Fruit fly (Drosophila melanogaster) whole organism, embryonic: ENCODE data around the gene CG17549.
A peak's percentile ranks its signal among the peaks of the same experiment; 100 is the strongest.

Source experiments
- Blimp-1 ChIP-seq: fragments of 200-800 bp; sonication (Bioruptor generic); optimal IDR thresholded peaks from 3 replicates; lab custom pipeline; 2018; ENCODE audit warnings: missing biosample characterization, missing genetic modification characterization, mild to moderate bottlenecking, moderate library complexity, missing genetic modification reagents
- CG11247 ChIP-seq: fragments of 200-800 bp; sonication (Bioruptor generic); IDR thresholded peaks from 2 replicates; pipeline ENCODE4 v1.3.6; 2022; ENCODE audit warnings: missing biosample characterization, missing genetic modification characterization
- CG12071 ChIP-seq: fragments of 200-800 bp; sonication (Bioruptor generic); optimal IDR thresholded peaks from 3 replicates; lab custom pipeline; 2018; ENCODE audit warnings: missing biosample characterization, mild to moderate bottlenecking, missing genetic modification characterization
- CG12769 ChIP-seq: fragments of 200-800 bp; sonication (Bioruptor generic); optimal IDR thresholded peaks from 2 replicates; lab custom pipeline; 2019; ENCODE audit warnings: missing biosample characterization, mild to moderate bottlenecking, missing genetic modification characterization, moderate library complexity
- CG14860 ChIP-seq: fragments of 200-800 bp; sonication (Bioruptor generic); IDR thresholded peaks from 3 replicates; pipeline ENCODE4 v1.3.6; 2022; ENCODE audit warnings: missing biosample characterization, missing genetic modification characterization; ENCODE audit not compliant: partially characterized antibody
- CG16863 ChIP-seq: fragments of 200-800 bp; sonication (Bioruptor generic); optimal IDR thresholded peaks from 3 replicates; lab custom pipeline; 2016; ENCODE audit warnings: missing biosample characterization, missing genetic modification characterization
- CG17361 ChIP-seq: fragments of 200-800 bp; sonication (Bioruptor generic); IDR thresholded peaks from 3 replicates; pipeline ENCODE4 v1.3.6; 2022; ENCODE audit warnings: missing biosample characterization, missing genetic modification characterization
- CG17385 ChIP-seq: fragments of 200-800 bp; sonication (Bioruptor generic); optimal IDR thresholded peaks from 3 replicates; lab custom pipeline; 2018; ENCODE audit warnings: missing biosample characterization, mild to moderate bottlenecking, missing genetic modification characterization
- CG17802 ChIP-seq: fragments of 200-800 bp; sonication (Bioruptor generic); optimal IDR thresholded peaks from 2 replicates; lab custom pipeline; 2018; ENCODE audit warnings: missing biosample characterization, mild to moderate bottlenecking, missing genetic modification characterization, moderate library complexity
- CG18262 ChIP-seq: fragments of 200-800 bp; optimal IDR thresholded peaks from 3 replicates; lab custom pipeline; 2019; ENCODE audit warnings: missing biosample characterization, mild to moderate bottlenecking, missing genetic modification characterization, moderate library complexity
- CG2129 ChIP-seq: fragments of 200-800 bp; sonication (Bioruptor generic); IDR thresholded peaks from 2 replicates; pipeline ENCODE4 v1.3.6; 2022; ENCODE audit warnings: missing biosample characterization, missing genetic modification characterization; ENCODE audit not compliant: partially characterized antibody
- CG2199 ChIP-seq: fragments of 200-800 bp; sonication (Bioruptor generic); IDR thresholded peaks from 3 replicates; pipeline ENCODE4 v1.3.6; 2022; ENCODE audit warnings: missing biosample characterization, missing genetic modification characterization
- CG2678 ChIP-seq: fragments of 200-800 bp; sonication (Bioruptor generic); optimal IDR thresholded peaks from 3 replicates; lab custom pipeline; 2019; ENCODE audit warnings: missing biosample characterization, mild to moderate bottlenecking, missing genetic modification characterization, moderate library complexity
- CG2712 ChIP-seq: fragments of 200-800 bp; optimal IDR thresholded peaks from 3 replicates; lab custom pipeline; 2019; ENCODE audit warnings: missing biosample characterization, mild to moderate bottlenecking, missing genetic modification characterization, moderate library complexity
- CG30403 ChIP-seq: fragments of 200-800 bp; sonication (Bioruptor generic); optimal IDR thresholded peaks from 3 replicates; lab custom pipeline; 2016; ENCODE audit warnings: missing biosample characterization, missing genetic modification characterization
- CG30431 ChIP-seq: fragments of 200-800 bp; sonication (Bioruptor generic); optimal IDR thresholded peaks from 2 replicates; lab custom pipeline; 2017; ENCODE audit warnings: missing biosample characterization, missing genetic modification characterization
- CG31224 ChIP-seq: fragments of 200-800 bp; sonication (Bioruptor generic); IDR thresholded peaks from 2 replicates; pipeline ENCODE4 v1.3.6; 2022; ENCODE audit warnings: missing biosample characterization, missing genetic modification characterization
- CG31365 ChIP-seq: fragments of 200-800 bp; sonication (Bioruptor generic); optimal IDR thresholded peaks from 2 replicates; lab custom pipeline; 2018; ENCODE audit warnings: missing biosample characterization, mild to moderate bottlenecking, missing genetic modification characterization
- CG4617 ChIP-seq: fragments of 200-800 bp; sonication (Bioruptor generic); optimal IDR thresholded peaks from 3 replicates; lab custom pipeline; 2016; ENCODE audit warnings: missing biosample characterization, missing genetic modification characterization, borderline replicate concordance
- CG6854 ChIP-seq: fragments of 200-800 bp; sonication (Bioruptor generic); optimal IDR thresholded peaks from 3 replicates; lab custom pipeline; 2017; ENCODE audit warnings: missing biosample characterization, mild to moderate bottlenecking, missing genetic modification characterization
- CG9609 ChIP-seq: fragments of 200-800 bp; sonication (Bioruptor generic); optimal IDR thresholded peaks from 3 replicates; lab custom pipeline; 2016; ENCODE audit warnings: missing biosample characterization, missing genetic modification characterization
- CG9876 ChIP-seq: fragments of 200-800 bp; sonication (Bioruptor generic); optimal IDR thresholded peaks from 2 replicates; lab custom pipeline; 2016; ENCODE audit warnings: missing biosample characterization, missing genetic modification characterization
- CrebB ChIP-seq: fragments of 200-800 bp; sonication (Bioruptor generic); optimal IDR thresholded peaks from 3 replicates; lab custom pipeline; 2018; ENCODE audit warnings: missing biosample characterization, mild to moderate bottlenecking, missing genetic modification characterization
- Dfd ChIP-seq, 2 experiments: fragments of >200 bp; optimal IDR thresholded peaks; 2 replicates each; lab custom pipeline; 2017; ENCODE audit warnings: missing biosample characterization in 2 of 2, missing genetic modification characterization in 2 of 2
- Elba2 ChIP-seq: fragments of 200-800 bp; sonication (Bioruptor generic); optimal IDR thresholded peaks from 3 replicates; lab custom pipeline; 2016; ENCODE audit warnings: missing biosample characterization, missing genetic modification characterization
- Gug ChIP-seq: fragments of 200-800 bp; sonication (Bioruptor generic); IDR thresholded peaks from 4 replicates; pipeline ENCODE4 v1.3.6; 2022; ENCODE audit warnings: missing biosample characterization, missing genetic modification characterization
- Hr78 ChIP-seq, 2 experiments: fragments of 200-800 bp in 1 of 2; fragments of >200 bp in 1 of 2; sonication (Bioruptor generic) in 1 of 2; optimal IDR thresholded peaks; 2 replicates each; lab custom pipeline; 2017 to 2019; ENCODE audit warnings: missing biosample characterization in 2 of 2, missing genetic modification characterization in 2 of 2, mild to moderate bottlenecking in 1 of 2, moderate library complexity in 1 of 2
- Med ChIP-seq: fragments of 200-800 bp; sonication (Bioruptor generic); peaks from one replicate; lab custom pipeline; 2016; ENCODE audit warnings: missing biosample characterization, missing genetic modification characterization, mild to moderate bottlenecking, inconsistent platforms, moderate library complexity
- Sox102F ChIP-seq: fragments of 200-800 bp; sonication (Bioruptor generic); optimal IDR thresholded peaks from 2 replicates; lab custom pipeline; 2018; ENCODE audit warnings: missing biosample characterization, mild to moderate bottlenecking, missing genetic modification characterization, moderate library complexity
- Ssrp ChIP-seq: fragments of 200-800 bp; sonication (Bioruptor generic); optimal IDR thresholded peaks from 2 replicates; lab custom pipeline; 2018; ENCODE audit warnings: missing biosample characterization, mild to moderate bottlenecking, missing genetic modification characterization, moderate library complexity
- Trl ChIP-seq, 3 experiments: fragments of >200 bp in 2 of 3; fragments of 200-800 bp in 1 of 3; sonication (Bioruptor generic) in 1 of 3; optimal IDR thresholded peaks; 2 replicates in 1 of 3; 3 replicates in 2 of 3; lab custom pipeline; 2016 to 2017; ENCODE audit warnings: missing biosample characterization in 1 of 3, missing genetic modification characterization in 1 of 3
- Usf ChIP-seq: fragments of 200-800 bp; sonication (Bioruptor generic); optimal IDR thresholded peaks from 2 replicates; lab custom pipeline; 2017; ENCODE audit warnings: missing genotype, missing biosample characterization, missing genetic modification characterization
- chn ChIP-seq: fragments of 200-800 bp; sonication (Bioruptor generic); optimal IDR thresholded peaks from 2 replicates; lab custom pipeline; 2016; ENCODE audit warnings: missing biosample characterization, missing genetic modification characterization
- dmrt99B ChIP-seq: fragments of 200-800 bp; sonication (Bioruptor generic); optimal IDR thresholded peaks from 2 replicates; lab custom pipeline; 2018; ENCODE audit warnings: missing biosample characterization, mild to moderate bottlenecking, missing genetic modification characterization, moderate library complexity
- esg ChIP-seq: fragments of 200-800 bp; sonication (Bioruptor generic); conservative IDR thresholded peaks from 2 replicates; pipeline ENCODE4 v1.3.6; 2022; ENCODE audit warnings: missing biosample characterization, missing genetic modification characterization
- eve ChIP-seq, 2 experiments: fragments of >200 bp; optimal IDR thresholded peaks; 2 replicates each; lab custom pipeline; 2017; ENCODE audit warnings: missing biosample characterization in 2 of 2, missing genetic modification characterization in 2 of 2
- gem ChIP-seq: fragments of 200-800 bp; sonication (Bioruptor generic); optimal IDR thresholded peaks from 2 replicates; lab custom pipeline; 2019; ENCODE audit warnings: missing biosample characterization, mild to moderate bottlenecking, missing genetic modification characterization, moderate library complexity
- grau ChIP-seq: fragments of 200-800 bp; optimal IDR thresholded peaks from 3 replicates; lab custom pipeline; 2019; ENCODE audit warnings: missing biosample characterization, mild to moderate bottlenecking, missing genetic modification characterization, moderate library complexity
- h ChIP-seq: fragments of >200 bp; optimal IDR thresholded peaks from 2 replicates; lab custom pipeline; 2017
- phol ChIP-seq: fragments of 200-800 bp; sonication (Bioruptor generic); optimal IDR thresholded peaks from 3 replicates; lab custom pipeline; 2018; ENCODE audit warnings: missing biosample characterization, mild to moderate bottlenecking, missing genetic modification characterization, moderate library complexity
- schlank ChIP-seq: fragments of 200-800 bp; sonication (Bioruptor generic); optimal IDR thresholded peaks from 2 replicates; lab custom pipeline; 2018; ENCODE audit warnings: missing biosample characterization, mild to moderate bottlenecking, missing genetic modification characterization
- sens ChIP-seq: fragments of 200-800 bp; sonication (Bioruptor generic); peaks from one replicate; lab custom pipeline; 2016; ENCODE audit warnings: missing biosample characterization, missing genetic modification characterization
- slp2 ChIP-seq: fragments of 200-800 bp; sonication (Bioruptor generic); optimal IDR thresholded peaks from 2 replicates; lab custom pipeline; 2016; ENCODE audit warnings: missing biosample characterization, missing genetic modification characterization
- tin ChIP-seq: fragments of 200-800 bp; sonication (Bioruptor generic); optimal IDR thresholded peaks from 3 replicates; lab custom pipeline; 2016; ENCODE audit warnings: missing biosample characterization, missing genetic modification characterization
- trem ChIP-seq: fragments of 200-800 bp; optimal IDR thresholded peaks from 3 replicates; lab custom pipeline; 2019; ENCODE audit warnings: missing biosample characterization, mild to moderate bottlenecking, missing genetic modification characterization, moderate library complexity
- twi ChIP-seq: fragments of 200-800 bp; optimal IDR thresholded peaks from 2 replicates; lab custom pipeline; 2019; ENCODE audit warnings: missing biosample characterization, mild to moderate bottlenecking, missing genetic modification characterization, moderate library complexity
- vnd ChIP-seq: fragments of 200-800 bp; sonication (Bioruptor generic); IDR thresholded peaks from 3 replicates; pipeline ENCODE4 v1.3.6; 2022; ENCODE audit warnings: missing biosample characterization, missing genetic modification characterization; ENCODE audit not compliant: partially characterized antibody
- zen ChIP-seq: fragments of 200-800 bp; sonication (Bioruptor generic); optimal IDR thresholded peaks from 3 replicates; lab custom pipeline; 2018; ENCODE audit warnings: missing biosample characterization, mild to moderate bottlenecking, missing genetic modification characterization, moderate library complexity
- zfh1 ChIP-seq: fragments of 200-800 bp; sonication (Bioruptor generic); IDR thresholded peaks from 3 replicates; pipeline ENCODE4 v1.3.6; 2022; ENCODE audit warnings: missing biosample characterization, missing genetic modification characterization

CG17549 gene

DNA sequence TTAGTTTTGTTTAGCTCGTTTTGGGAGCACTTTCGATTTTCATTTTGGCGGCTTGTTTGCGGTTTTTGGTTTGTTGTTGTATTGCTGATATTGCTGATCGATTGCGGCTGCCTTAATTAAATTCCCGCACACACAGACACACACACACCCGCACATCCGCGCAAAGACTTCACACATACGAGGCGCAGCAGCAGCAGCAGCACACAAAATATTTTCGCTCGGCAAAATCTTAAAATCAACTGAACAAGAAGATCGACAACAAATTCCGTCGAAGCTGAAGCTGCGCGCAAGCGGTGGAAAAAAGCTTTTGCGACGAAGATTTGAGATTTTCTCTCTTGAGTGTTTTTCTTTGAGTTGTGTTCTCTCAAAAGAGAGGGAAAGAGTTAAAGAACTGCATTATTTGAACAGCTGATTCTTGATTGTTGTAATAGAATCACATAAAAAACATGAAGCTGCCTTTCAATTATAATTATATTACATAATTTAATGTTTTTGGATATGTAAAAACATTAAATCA, 24.4 kb upstream of the CG17549 start (continued):
- TF ChIP-seq CG2129 (no peak), CG30431 (GFP tag; lab: Kevin White, UChicago) (no peak), zfh1 (GFP tag; lab: Robert Waterston, UW) (no peak), Trl (optimal IDR thresholded peaks at IDR 0.05; lab: Kevin White, UChicago) (peak; percentile 19 to 34), Trl (GFP tag; optimal IDR thresholded peaks at IDR 0.05; lab: Kevin White, UChicago) (no peak), CG30403 (GFP tag; lab: Kevin White, UChicago) (no peak), CG6854 (GFP tag; lab: Kevin White, UChicago) (no peak), slp2 (GFP tag; lab: Kevin White, UChicago) (no peak), CG11247 (GFP tag; lab: Robert Waterston, UW) (no peak), Dfd (GFP tag; optimal IDR thresholded peaks at IDR 0.05; lab: Kevin White, UChicago) (no peak), zen (no peak), Ssrp (no peak), CrebB (tag; lab: Kevin White, UChicago) (no peak), tin (no peak), CG17802 (tag; lab: Kevin White, UChicago) (no peak), CG16863 (GFP tag; lab: Kevin White, UChicago) (no peak), trem (no peak), CG31365 (tag; lab: Kevin White, UChicago) (no peak), chn (no peak), vnd (no peak), CG2199 (0 out of 3 replicates have a peak, but pooled peaks have one; percentile 19), CG17385 (GFP tag; lab: Kevin White, UChicago) (no peak)
- TF ChIP-seq, all 482 proteins: peak for 15

DNA sequence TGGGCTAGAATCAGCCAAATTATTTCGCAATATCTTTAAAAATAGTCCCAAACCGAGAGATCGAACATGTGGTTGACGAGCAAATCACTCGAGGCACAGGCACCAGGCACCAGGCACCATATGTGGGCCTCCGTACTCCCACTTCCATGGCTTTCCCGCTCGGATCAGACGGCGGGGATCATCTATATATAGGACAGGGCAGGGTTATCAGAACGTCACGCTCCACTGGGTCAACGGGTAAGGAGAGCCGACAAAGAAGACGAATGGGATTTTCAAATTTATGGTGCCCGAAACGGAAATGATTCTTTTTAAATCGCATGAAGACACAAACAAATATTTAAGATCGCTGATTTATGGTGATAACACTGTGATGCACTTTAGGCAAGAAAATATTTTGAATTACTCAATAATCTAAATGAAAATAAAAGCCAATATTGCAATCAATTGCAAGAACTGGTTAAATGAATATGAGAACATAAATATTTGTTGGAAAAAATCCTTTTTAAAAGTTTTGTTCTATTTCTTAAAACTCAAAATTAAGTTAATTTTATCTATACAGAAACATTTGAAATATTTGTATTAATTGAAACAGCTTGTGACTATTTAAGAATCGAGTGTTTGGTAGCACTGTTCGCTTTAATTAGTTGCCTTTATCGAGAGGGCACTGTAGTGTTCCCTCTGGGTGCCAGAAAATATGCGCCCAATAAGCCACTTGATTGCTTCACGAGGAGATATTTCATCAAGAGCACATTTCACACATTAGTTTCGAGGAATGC, 23.4 kb upstream of the CG17549 start:
- peak; percentile 16 for TF ChIP-seq twi (tag; lab: Kevin White, UChicago)
- TF ChIP-seq CG14860 = no peak
- peak; percentile 0 for TF ChIP-seq Med
- TF ChIP-seq CG9876 (GFP tag; lab: Kevin White, UChicago) = no peak
- peak; percentile 77 for TF ChIP-seq grau
- no peak for TF ChIP-seq eve (GFP tag; optimal IDR thresholded peaks at IDR 0.05; lab: Kevin White, UChicago)
- peak; percentile 14 for TF ChIP-seq phol
- no peak for TF ChIP-seq CG9609 (GFP tag; lab: Kevin White, UChicago)
- no peak for TF ChIP-seq Gug (GFP tag; lab: Robert Waterston, UW)
- 0 out of 3 replicates have a peak, but pooled peaks have one; percentile 24 for TF ChIP-seq CG17361 (GFP tag; lab: Robert Waterston, UW)
- TF ChIP-seq Blimp-1 (GFP tag; lab: Kevin White, UChicago) = peak; percentile 3
- TF ChIP-seq Sox102F (GFP tag; lab: Kevin White, UChicago) = peak; percentile 15
- no peak for TF ChIP-seq Usf (GFP tag; lab: Kevin White, UChicago)
- peak; percentile 2 for TF ChIP-seq Elba2
- no peak for TF ChIP-seq CG31224 (GFP tag; lab: Robert Waterston, UW)
- TF ChIP-seq esg (GFP tag; lab: Robert Waterston, UW) = no peak
- peak; percentile 18 for TF ChIP-seq dmrt99B (tag; lab: Kevin White, UChicago)
- TF ChIP-seq CG2712 (tag; lab: Kevin White, UChicago) = peak; percentile 13
- peak; percentile 32 for TF ChIP-seq gem (tag; lab: Kevin White, UChicago)
- no peak for TF ChIP-seq h (lab: Kevin White, UChicago)
- peak; percentile 56 for TF ChIP-seq sens
- peak; percentile 14 for TF ChIP-seq CG18262 (tag; lab: Kevin White, UChicago)
- no peak for TF ChIP-seq CG12071 (GFP tag; lab: Kevin White, UChicago)
- TF ChIP-seq CG12769 = peak; percentile 45
- TF ChIP-seq CG2678 (tag; lab: Kevin White, UChicago) = peak; percentile 9
- TF ChIP-seq Hr78 (GFP tag; optimal IDR thresholded peaks at IDR 0.05; lab: Kevin White, UChicago) = peak in 1 of 2 experiments; percentile 46
- no peak for TF ChIP-seq CG4617 (GFP tag; lab: Kevin White, UChicago)
- no peak for TF ChIP-seq schlank (tag; lab: Kevin White, UChicago)
